Worm (Caenorhabditis elegans): ENCODE results near the gene F14D2.7.

F14D2.7 gene

ce11 chrII:3338556-3338955, at the start of gene F14D2.7:
Gene F14D2.7, minus strand, starts transcription at chrII:3338656.
- TF ChIP-seq lin-15B (tag; optimal IDR thresholded peaks at IDR 0.05) (no peak), ztf-11 (tag; optimal IDR thresholded peaks at IDR 0.05) (no peak), ZK546.5 (tag; optimal IDR thresholded peaks at IDR 0.05) (no peak), nhr-67 (tag; optimal IDR thresholded peaks at IDR 0.05) (no peak), eor-1 (tag; optimal IDR thresholded peaks at IDR 0.05) (no peak), fkh-2 (tag; optimal IDR thresholded peaks at IDR 0.05) (no peak), mml-1 (tag; optimal IDR thresholded peaks at IDR 0.05) (no peak), nhr-25 (tag; optimal IDR thresholded peaks at IDR 0.05) (no peak), R02D3.7 (tag; optimal IDR thresholded peaks at IDR 0.05) (no peak), nhr-23 (tag; optimal IDR thresholded peaks at IDR 0.05) (no peak), sea-2 (GFP tag; optimal IDR thresholded peaks at IDR 0.05) (no peak), ztf-4 (tag; optimal IDR thresholded peaks at IDR 0.05) (no peak), ceh-16 (tag; optimal IDR thresholded peaks at IDR 0.05) (no peak), nfya-1 (tag; optimal IDR thresholded peaks at IDR 0.05; ENCODE audit: insufficient read depth) (no peak), nhr-28 (tag; optimal IDR thresholded peaks at IDR 0.05) (no peak), elt-3 (tag; optimal IDR thresholded peaks at IDR 0.05) (no peak), elt-2 (tag; optimal IDR thresholded peaks at IDR 0.05) (no peak), nhr-12 (tag; optimal IDR thresholded peaks at IDR 0.05) (no peak)

DNA sequence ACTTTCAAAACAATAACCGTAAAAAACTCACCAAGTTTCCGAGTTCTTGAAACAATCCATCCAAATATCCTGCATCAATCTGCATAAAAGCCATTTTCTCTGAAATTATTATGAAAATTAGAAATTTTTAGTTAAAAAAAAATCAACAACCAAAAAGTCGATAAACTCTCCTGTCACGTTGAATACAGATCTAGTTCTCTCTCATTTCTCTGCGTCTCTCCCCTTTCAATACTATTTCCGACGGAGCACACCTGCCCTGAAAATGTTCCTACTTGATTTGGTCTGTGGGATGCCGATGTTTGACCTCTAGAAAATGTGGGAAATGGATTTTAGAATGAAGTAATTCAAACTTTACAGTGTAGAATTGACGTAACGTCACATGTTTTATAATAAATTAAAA, 49.0 kb upstream of the F14D2.7 start, which contains the start of gene T06D4.6:
Gene T06D4.6, minus strand, starts transcription at position 101 of the 400 bp plus-strand sequence.
- TF ChIP-seq ztf-11 (tag; optimal IDR thresholded peaks at IDR 0.05) (no peak), hmg-11 (tag; optimal IDR thresholded peaks at IDR 0.05) (no peak), egl-5 (tag; optimal IDR thresholded peaks at IDR 0.05) (no peak), snpc-4 (tag; optimal IDR thresholded peaks at IDR 0.05) (no peak), ceh-82 (tag; optimal IDR thresholded peaks at IDR 0.05) (no peak), nhr-237 (tag; optimal IDR thresholded peaks at IDR 0.05) (no peak), ceh-28 (tag; optimal IDR thresholded peaks at IDR 0.05) (no peak), nhr-11 (tag; optimal IDR thresholded peaks at IDR 0.05) (no peak), eor-1 (tag; optimal IDR thresholded peaks at IDR 0.05) (no peak), nhr-76 (tag; optimal IDR thresholded peaks at IDR 0.05) (no peak)

DNA sequence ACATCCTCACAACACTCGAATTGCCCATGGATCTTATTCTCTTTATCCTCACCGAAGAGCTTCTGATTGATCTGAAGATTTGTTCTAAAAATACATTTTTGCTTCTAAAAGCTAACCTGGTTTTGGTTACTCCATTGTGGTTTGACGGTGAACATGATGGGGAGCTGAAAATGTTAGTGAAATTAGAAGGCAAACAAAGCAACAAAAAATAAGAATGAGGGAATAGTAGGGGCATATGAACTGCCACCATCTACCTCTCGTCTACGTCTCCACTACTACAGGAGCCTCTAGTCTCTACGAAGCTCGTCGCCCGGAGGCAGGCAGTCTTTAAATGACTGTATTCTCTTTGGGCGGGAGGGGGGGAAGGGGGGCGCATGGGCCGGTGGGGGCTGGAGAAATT, 47.3 kb upstream of the F14D2.7 start, which contains the start of gene T06D4.2:
Gene T06D4.2, minus strand, starts transcription at position 170 of the 400 bp plus-strand sequence.
- no peak for TF ChIP-seq ceh-9 (tag; optimal IDR thresholded peaks at IDR 0.05)
- TF ChIP-seq R02D3.7 (tag; optimal IDR thresholded peaks at IDR 0.05): no peak
- no peak for TF ChIP-seq elt-3 (tag; optimal IDR thresholded peaks at IDR 0.05)
- no peak for TF ChIP-seq pha-4 (tag; optimal IDR thresholded peaks at IDR 0.05)
- no peak for TF ChIP-seq tbx-2 (tag; optimal IDR thresholded peaks at IDR 0.05)
- no peak for TF ChIP-seq ZK546.5 (tag; optimal IDR thresholded peaks at IDR 0.05)
- no peak for TF ChIP-seq ztf-4 (tag; optimal IDR thresholded peaks at IDR 0.05)
- no peak for TF ChIP-seq lin-39 (tag; optimal IDR thresholded peaks at IDR 0.05)
- no peak for TF ChIP-seq ceh-16 (tag; optimal IDR thresholded peaks at IDR 0.05)
- TF ChIP-seq jun-1 (tag; optimal IDR thresholded peaks at IDR 0.05): no peak
- no peak for TF ChIP-seq ztf-11 (tag; optimal IDR thresholded peaks at IDR 0.05)
- no peak for TF ChIP-seq aly-2 (tag; optimal IDR thresholded peaks at IDR 0.05)
- no peak for TF ChIP-seq mdl-1 (tag; optimal IDR thresholded peaks at IDR 0.05)
- TF ChIP-seq nhr-25 (tag; optimal IDR thresholded peaks at IDR 0.05): no peak
- TF ChIP-seq mml-1 (tag; optimal IDR thresholded peaks at IDR 0.05): no peak
- TF ChIP-seq nhr-43 (tag; optimal IDR thresholded peaks at IDR 0.05; ENCODE audit: poor library complexity, severe bottlenecking): no peak
- TF ChIP-seq nhr-77 (tag; optimal IDR thresholded peaks at IDR 0.05): no peak

ce11 chrII:3383116-3383515, 44.7 kb upstream of the F14D2.7 start:
- TF ChIP-seq hmg-11 (tag; optimal IDR thresholded peaks at IDR 0.05): no peak
- TF ChIP-seq ceh-82 (tag; optimal IDR thresholded peaks at IDR 0.05): no peak
- TF ChIP-seq nhr-43 (tag; optimal IDR thresholded peaks at IDR 0.05; ENCODE audit: poor library complexity, severe bottlenecking): no peak
- TF ChIP-seq nhr-11 (tag; optimal IDR thresholded peaks at IDR 0.05): no peak
- no peak for TF ChIP-seq daf-12 (tag; optimal IDR thresholded peaks at IDR 0.05)
- TF ChIP-seq elt-3 (tag; optimal IDR thresholded peaks at IDR 0.05): no peak
- TF ChIP-seq zag-1 (tag; optimal IDR thresholded peaks at IDR 0.05): no peak
- no peak for TF ChIP-seq ztf-11 (tag; optimal IDR thresholded peaks at IDR 0.05)
- TF ChIP-seq lin-39 (tag; optimal IDR thresholded peaks at IDR 0.05): no peak
- no peak for TF ChIP-seq fkh-10 (GFP tag; optimal IDR thresholded peaks at IDR 0.05)
- TF ChIP-seq nhr-25 (tag; optimal IDR thresholded peaks at IDR 0.05): no peak
- TF ChIP-seq skn-1 (tag; optimal IDR thresholded peaks at IDR 0.05): no peak
